Worm (Caenorhabditis elegans) whole organism, midembryonic: ENCODE data around the gene mob-3.

Experiments
- T22C8.4 ChIP-seq: fragments of 200-800 bp; sonication (Bioruptor generic); IDR thresholded peaks from 2 replicates; pipeline ENCODE4 v1.3.6; 2022; ENCODE audit warnings: missing genetic modification characterization, missing compliant biosample characterization
- cog-1 ChIP-seq: sonication (generic microtip); optimal IDR thresholded peaks from 2 replicates; lab custom pipeline; 2016; ENCODE audit warnings: missing genetic modification characterization, missing compliant biosample characterization
- flt-1 ChIP-seq: fragments of 200-800 bp; sonication (Bioruptor generic); IDR thresholded peaks from 2 replicates; pipeline ENCODE4 v1.3.6; 2022; ENCODE audit warnings: missing genetic modification characterization, missing compliant biosample characterization
- klf-2 ChIP-seq: fragments of 200-800 bp; sonication (Bioruptor generic); conservative IDR thresholded peaks from 2 replicates; pipeline ENCODE4 v1.3.6; 2022; ENCODE audit warnings: missing genetic modification reagents, missing genetic modification characterization, missing compliant biosample characterization
- med-1 ChIP-seq: sonication (generic microtip); optimal IDR thresholded peaks from 2 replicates; lab custom pipeline; 2017; ENCODE audit warnings: missing genetic modification characterization, mild to moderate bottlenecking, missing compliant biosample characterization, antibody characterized with exemption, missing genetic modification reagents; ENCODE audit not compliant: insufficient read depth
- ref-1 ChIP-seq: fragments of 200-800 bp; sonication (Bioruptor generic); conservative IDR thresholded peaks from 2 replicates; pipeline ENCODE4 v1.3.6; 2022; ENCODE audit warnings: missing genetic modification reagents, missing genetic modification characterization, missing compliant biosample characterization
- tab-1 ChIP-seq: fragments of 200-800 bp; sonication (Bioruptor generic); IDR thresholded peaks from 2 replicates; pipeline ENCODE4 v1.3.6; 2022; ENCODE audit warnings: missing genetic modification characterization, missing compliant biosample characterization
- ztf-23 ChIP-seq: fragments of 200-800 bp; sonication (Bioruptor generic); IDR thresholded peaks from 2 replicates; pipeline ENCODE4 v1.3.6; 2022; ENCODE audit warnings: missing genetic modification reagents, missing genetic modification characterization, missing compliant biosample characterization
- ztf-29 ChIP-seq: fragments of 200-800 bp; sonication (Bioruptor generic); IDR thresholded peaks from 2 replicates; pipeline ENCODE4 v1.3.6; 2022; ENCODE audit warnings: missing genetic modification reagents, missing genetic modification characterization, missing compliant biosample characterization

DNA sequence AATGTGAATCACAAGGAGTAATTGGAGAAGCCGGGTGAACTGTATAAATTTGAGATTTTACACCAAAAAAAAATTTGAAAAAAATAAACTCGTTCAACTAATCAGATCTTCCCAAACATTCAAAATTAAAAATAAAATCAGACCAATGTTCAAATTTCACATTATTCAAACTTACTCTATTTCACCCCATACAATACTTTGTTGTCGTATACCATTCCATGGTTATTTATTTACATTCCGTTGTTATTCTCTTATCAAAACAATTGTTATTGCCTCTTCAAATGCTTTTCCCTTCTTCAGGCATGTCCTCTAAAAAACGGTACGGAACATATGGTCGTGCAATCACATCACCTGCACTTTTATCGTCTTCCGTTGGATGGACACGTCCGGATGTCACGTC is 35.5 kb upstream of the mob-3 start, which contains the start of gene unc-82:
- TF ChIP-seq flt-1 = no peak
- TF ChIP-seq klf-2 (GFP tag; lab: Robert Waterston, UW) = no peak
- TF ChIP-seq T22C8.4 (GFP tag; lab: Robert Waterston, UW) = no peak
- TF ChIP-seq ztf-23 = no peak
- no peak for TF ChIP-seq med-1 (GFP tag; lab: Kevin White, UChicago)
- TF ChIP-seq ztf-29 (GFP tag; lab: Robert Waterston, UW) = no peak
- TF ChIP-seq cog-1 (tag; lab: Kevin White, UChicago) = no peak
- no peak for TF ChIP-seq ref-1 (GFP tag; lab: Robert Waterston, UW)
- no peak for TF ChIP-seq tab-1 (GFP tag; lab: Robert Waterston, UW)
